Fruit fly (Drosophila melanogaster): ENCODE measurements around the gene RluA-2.

RluA-2 gene

dm6 chr2L:10522174-10522893 is 45.5 kb downstream of the RluA-2 start (continued):
- TF ChIP-seq ac (GFP tag; optimal IDR thresholded peaks at IDR 0.05) (no peak), CG6689 (GFP tag; IDR thresholded peaks at IDR 0.05) (peak; percentile 71; the same call in 1 of the 2 replicates), CG7556 (GFP tag; optimal IDR thresholded peaks at IDR 0.05) (peak; percentile 86), hth (optimal IDR thresholded peaks at IDR 0.05) (no peak), CG12744 (GFP tag; optimal IDR thresholded peaks at IDR 0.05) (no peak), HmgD (GFP tag; optimal IDR thresholded peaks at IDR 0.05) (no peak), emc (GFP tag; optimal IDR thresholded peaks at IDR 0.05) (no peak), CG17829 (tag; optimal IDR thresholded peaks at IDR 0.05) (peak; percentile 37), esg (GFP tag; conservative IDR thresholded peaks at IDR 0.05) (peak; percentile 36; the same call in 1 of the 2 replicates), insv (GFP tag; optimal IDR thresholded peaks at IDR 0.05) (no peak), CG8290 (GFP tag; optimal IDR thresholded peaks at IDR 0.05) (no peak), CG8290 (tag; optimal IDR thresholded peaks at IDR 0.05) (peak in 1 of 2 experiments; percentile 21), Opbp (GFP tag; IDR thresholded peaks at IDR 0.05; ENCODE audit: partially characterized antibody) (no peak), CG7372 (GFP tag; IDR thresholded peaks at IDR 0.05) (0 out of 2 replicates have a peak, but pooled peaks have one; percentile 30), CG10267 (tag; optimal IDR thresholded peaks at IDR 0.05) (peak; percentile 18), p53 (GFP tag; optimal IDR thresholded peaks at IDR 0.05) (no peak), Hmr (GFP tag; optimal IDR thresholded peaks at IDR 0.05) (peak; percentile 79), her (GFP tag; optimal IDR thresholded peaks at IDR 0.05) (no peak), cas (GFP tag; IDR thresholded peaks at IDR 0.05) (no peak), zen2 (GFP tag; IDR thresholded peaks at IDR 0.05; ENCODE audit: partially characterized antibody) (no peak), CG14667 (GFP tag; IDR thresholded peaks at IDR 0.05) (peak; percentile 38; the same call in 1 of the 2 replicates), Stat92E (GFP tag; optimal IDR thresholded peaks at IDR 0.05) (no peak), sd (tag; optimal IDR thresholded peaks at IDR 0.05) (peak; percentile 6), CG3847 (GFP tag; IDR thresholded peaks at IDR 0.05) (peak; percentile 75), chm (GFP tag; IDR thresholded peaks at IDR 0.05) (no peak), ranshi (GFP tag; IDR thresholded peaks at IDR 0.05) (peak; percentile 46; the same call in 1 of the 2 replicates), lmd (GFP tag; IDR thresholded peaks at IDR 0.05) (peak; percentile 83), wor (GFP tag; IDR thresholded peaks at IDR 0.05) (peak; percentile 58), CG8089 (GFP tag; optimal IDR thresholded peaks at IDR 0.05) (no peak), yki (optimal IDR thresholded peaks at IDR 0.05) (no peak), CG32767 (GFP tag; IDR thresholded peaks at IDR 0.05) (0 out of 2 replicates have a peak, but pooled peaks have one; percentile 13), CG8281 (tag; optimal IDR thresholded peaks at IDR 0.05) (peak; percentile 11), CoRest (tag; optimal IDR thresholded peaks at IDR 0.05) (peak; percentile 82), salm (tag; optimal IDR thresholded peaks at IDR 0.05) (peak; percentile 17), CG14860 (GFP tag; IDR thresholded peaks at IDR 0.05; ENCODE audit: partially characterized antibody) (no peak), CG15696 (tag; optimal IDR thresholded peaks at IDR 0.05) (peak; percentile 29), gce (GFP tag; IDR thresholded peaks at IDR 0.05) (no peak), hb (GFP tag; IDR thresholded peaks at IDR 0.05; ENCODE audit: partially characterized antibody) (no peak), CG42726 (GFP tag; IDR thresholded peaks at IDR 0.05; ENCODE audit: partially characterized antibody) (no peak), CG2712 (tag; optimal IDR thresholded peaks at IDR 0.05) (peak; percentile 64), crc (GFP tag; optimal IDR thresholded peaks at IDR 0.05) (no peak), CG1024 (GFP tag; IDR thresholded peaks at IDR 0.05) (no peak), tin (GFP tag; optimal IDR thresholded peaks at IDR 0.05) (peak; percentile 22), seq (GFP tag; IDR thresholded peaks at IDR 0.05) (no peak; the same call in 1 of the 2 replicates), B-H2 (GFP tag; optimal IDR thresholded peaks at IDR 0.05) (no peak), sens (GFP tag) (peak; percentile 64), zen (tag; optimal IDR thresholded peaks at IDR 0.05) (peak; percentile 47), Camta (GFP tag; optimal IDR thresholded peaks at IDR 0.05) (no peak), slou (GFP tag; optimal IDR thresholded peaks at IDR 0.05) (peak; percentile 15), CG31388 (GFP tag; optimal IDR thresholded peaks at IDR 0.05) (peak; percentile 18), trh (GFP tag; optimal IDR thresholded peaks at IDR 0.05) (peak; percentile 27)
